Worm (Caenorhabditis elegans) whole organism, young adult: Measurements from ENCODE around the gene clec-174.

ENCODE experiments used
- ama-1 ChIP-seq, 3 experiments: fragments of 150-350 bp in 1 of 3; sonication (generic microtip) in 2 of 3; optimal IDR thresholded peaks; 2 replicates each; lab custom pipeline; 2014 to 2018; ENCODE audit warnings: missing biosample characterization in 2 of 3, missing genetic modification characterization in 2 of 3, missing genetic modification reagents in 2 of 3
- athp-1 ChIP-seq: sonication (generic microtip); optimal IDR thresholded peaks from 2 replicates; lab custom pipeline; 2017; ENCODE audit warnings: mild to moderate bottlenecking, missing genetic modification characterization, missing compliant biosample characterization
- attf-3 ChIP-seq: fragments of 200-800 bp; sonication (Bioruptor generic); conservative IDR thresholded peaks from 2 replicates; pipeline ENCODE4 v1.3.6; 2022; ENCODE audit warnings: missing genetic modification reagents, missing genetic modification characterization, missing compliant biosample characterization
- mes-4 ChIP-seq: sonication (generic microtip); optimal IDR thresholded peaks from 2 replicates; lab custom pipeline; 2016; ENCODE audit warnings: missing genotype, missing genetic modification characterization, missing compliant biosample characterization
- pha-4 ChIP-seq: fragments of 150-350 bp; sonication (generic microtip); optimal IDR thresholded peaks from 2 replicates; lab custom pipeline; 2014; ENCODE audit warnings: missing biosample characterization, missing genetic modification reagents, missing genetic modification characterization
- snpc-4 ChIP-seq, 5 experiments: fragments of 150-350 bp in 1 of 5; sonication (generic microtip) in 4 of 5; optimal IDR thresholded peaks; 2 replicates each; lab custom pipeline; 2014 to 2018; ENCODE audit warnings: missing genetic modification characterization in 5 of 5, missing biosample characterization in 3 of 5, antibody characterized with exemption in 2 of 5, mild to moderate bottlenecking in 2 of 5, missing compliant biosample characterization in 2 of 5, missing genotype in 2 of 5, moderate library complexity in 2 of 5, missing genetic modification reagents in 1 of 5
- unc-130 ChIP-seq: sonication (generic microtip); optimal IDR thresholded peaks from 2 replicates; lab custom pipeline; 2016; ENCODE audit warnings: missing genetic modification reagents, missing genetic modification characterization, missing compliant biosample characterization
- unc-62 ChIP-seq: fragments of 150-350 bp; optimal IDR thresholded peaks from 2 replicates; lab custom pipeline; 2014; ENCODE audit warnings: missing biosample characterization, missing genetic modification reagents, missing genetic modification characterization

DNA sequence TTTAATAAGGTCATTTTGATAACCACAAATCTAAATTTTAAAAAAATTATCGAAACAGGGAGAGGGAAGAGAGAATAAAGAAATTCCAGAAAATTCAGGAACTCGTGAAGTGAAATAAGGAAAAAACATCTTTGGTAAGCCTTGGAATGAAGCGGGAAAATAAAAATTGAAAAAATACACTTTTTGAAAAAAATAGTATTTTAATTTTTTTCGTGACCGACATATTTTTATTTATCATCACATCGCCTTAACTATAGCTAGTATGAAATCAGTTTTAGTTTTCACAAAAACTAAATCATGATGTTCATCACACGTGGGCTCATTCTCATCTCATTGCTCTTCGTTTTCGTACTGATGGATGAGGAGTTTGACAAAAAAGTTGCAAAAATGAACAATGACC lies 32.4 kb downstream of the clec-174 start, which contains the start of gene F56D6.13:
- TF ChIP-seq unc-130 (GFP tag; lab: Kevin White, UChicago) (no peak), athp-1 (tag; lab: Kevin White, UChicago) (no peak), pha-4 (tag; lab: Kevin White, UChicago) (no peak), snpc-4 (GFP tag; optimal IDR thresholded peaks at IDR 0.05; lab: Kevin White, UChicago) (no peak), snpc-4 (tag; optimal IDR thresholded peaks at IDR 0.05; lab: Kevin White, UChicago) (no peak), ama-1 (optimal IDR thresholded peaks at IDR 0.05; lab: Kevin White, UChicago) (no peak), ama-1 (GFP tag; optimal IDR thresholded peaks at IDR 0.05; lab: Kevin White, UChicago) (no peak), attf-3 (GFP tag; lab: Robert Waterston, UW) (no peak), mes-4 (no peak), unc-62 (no peak)
